Fruit fly (Drosophila melanogaster): ENCODE data around the gene cact.

Gene cact

DNA sequence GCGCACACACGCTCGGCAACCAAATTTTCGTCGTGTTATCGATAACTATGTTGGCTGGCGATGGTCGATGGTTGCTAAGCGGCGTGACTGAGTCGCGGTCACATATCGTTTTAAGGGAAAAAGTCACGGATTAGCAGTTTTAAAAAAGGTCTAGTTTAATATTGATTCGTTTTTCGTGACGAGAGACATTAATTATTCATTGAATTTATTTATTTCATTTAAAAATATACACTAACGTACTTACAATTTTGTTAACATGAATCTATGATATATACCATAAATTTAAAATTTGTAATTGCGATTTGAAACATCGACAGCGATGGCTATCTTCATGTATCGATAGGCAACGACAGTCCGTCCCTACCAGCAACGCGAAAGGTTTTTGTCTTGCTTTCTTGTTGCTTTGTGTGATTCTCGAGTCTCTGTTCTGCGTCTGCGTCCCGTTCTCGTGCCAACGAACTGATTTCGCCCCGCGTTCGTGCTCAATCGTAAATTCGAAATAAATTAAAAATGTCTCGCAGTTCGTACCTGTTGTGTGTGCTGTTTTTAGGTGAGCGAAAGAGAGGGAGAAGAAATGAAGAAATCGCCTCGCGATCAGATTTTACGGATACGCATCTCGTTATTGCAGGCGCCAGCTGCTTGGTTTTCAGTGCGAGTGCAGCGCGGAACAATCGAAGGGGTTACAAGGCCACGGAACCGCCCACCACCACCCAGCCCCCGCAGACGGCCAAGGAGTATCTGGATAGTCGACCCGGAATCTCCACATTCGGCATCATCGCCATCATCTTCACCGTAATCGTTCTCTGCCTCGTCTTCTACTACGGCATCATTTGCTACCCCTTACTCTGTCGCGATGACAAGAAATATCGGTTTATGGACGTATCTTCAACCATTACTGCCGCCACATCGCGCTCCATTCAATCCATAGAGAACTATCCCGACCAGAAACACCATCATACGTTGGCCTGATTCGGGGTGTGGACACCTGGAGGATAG, 26.9 kb upstream of the cact start, which contains the start of the genes Hyls1, chif and CG4455 (continued):
- TF ChIP-seq CG3726 (GFP tag; IDR thresholded peaks at IDR 0.05) (no peak), CG30020 (tag; optimal IDR thresholded peaks at IDR 0.05) (peak; percentile 79), CG12104 (GFP tag; optimal IDR thresholded peaks at IDR 0.05) (peak; percentile 38), Sox100B (GFP tag; optimal IDR thresholded peaks at IDR 0.05) (peak; percentile 50), CG30431 (GFP tag; optimal IDR thresholded peaks at IDR 0.05) (no peak), CG17361 (GFP tag; IDR thresholded peaks at IDR 0.05) (peak; percentile 59; the same call in 2 of the 3 replicates), her (GFP tag; optimal IDR thresholded peaks at IDR 0.05) (no peak), CG10565 (GFP tag; optimal IDR thresholded peaks at IDR 0.05) (no peak), CG7987 (GFP tag; optimal IDR thresholded peaks at IDR 0.05) (no peak), Dbx (GFP tag; IDR thresholded peaks at IDR 0.05) (no peak), pnt (GFP tag; optimal IDR thresholded peaks at IDR 0.05) (no peak), hth (optimal IDR thresholded peaks at IDR 0.05) (no peak), CG6765 (GFP tag; optimal IDR thresholded peaks at IDR 0.05) (no peak), CG8388 (GFP tag; optimal IDR thresholded peaks at IDR 0.05) (no peak), Drgx (GFP tag; IDR thresholded peaks at IDR 0.05) (no peak), jigr1 (GFP tag; IDR thresholded peaks at IDR 0.05) (no peak), CG11456 (GFP tag; IDR thresholded peaks at IDR 0.05) (no peak), Dp (GFP tag; optimal IDR thresholded peaks at IDR 0.05) (peak; percentile 40), Camta (GFP tag; optimal IDR thresholded peaks at IDR 0.05) (no peak), dan (GFP tag; IDR thresholded peaks at IDR 0.05) (no peak), CG42726 (GFP tag; IDR thresholded peaks at IDR 0.05; ENCODE audit: partially characterized antibody) (peak; percentile 72), CG6272 (GFP tag; IDR thresholded peaks at IDR 0.05) (no peak), pita (GFP tag; optimal IDR thresholded peaks at IDR 0.05) (no peak), tna (GFP tag; IDR thresholded peaks at IDR 0.05; ENCODE audit: partially characterized antibody) (peak; percentile 61; the same call in 1 of the 2 replicates), Xrp1 (GFP tag; IDR thresholded peaks at IDR 0.05) (no peak; the same call in 1 of the 2 replicates), Lhr (GFP tag; optimal IDR thresholded peaks at IDR 0.05) (peak; percentile 47), Ravus (GFP tag; IDR thresholded peaks at IDR 0.05) (no peak), CG18619 (GFP tag; optimal IDR thresholded peaks at IDR 0.05) (peak; percentile 19), gce (GFP tag; IDR thresholded peaks at IDR 0.05) (no peak), CG11560 (tag; IDR thresholded peaks at IDR 0.05) (no peak), CG16813 (GFP tag; IDR thresholded peaks at IDR 0.05; ENCODE audit: partially characterized antibody) (peak; percentile 94), CG2889 (GFP tag; IDR thresholded peaks at IDR 0.05) (no peak), CG15011 (GFP tag; optimal IDR thresholded peaks at IDR 0.05) (peak; percentile 12), CG8765 (GFP tag; IDR thresholded peaks at IDR 0.05) (no peak), CG17612 (GFP tag; IDR thresholded peaks at IDR 0.05) (no peak), CHES-1-like (GFP tag; optimal IDR thresholded peaks at IDR 0.05) (no peak), HmgD (GFP tag; optimal IDR thresholded peaks at IDR 0.05) (no peak), CG4617 (GFP tag; optimal IDR thresholded peaks at IDR 0.05; ENCODE audit: borderline replicate concordance) (peak; percentile 24), disco-r (GFP tag; optimal IDR thresholded peaks at IDR 0.05) (no peak), Doc3 (GFP tag; IDR thresholded peaks at IDR 0.05; ENCODE audit: partially characterized antibody) (peak; percentile 87), ftz-f1 (GFP tag; optimal IDR thresholded peaks at IDR 0.05) (no peak), CG6813 (GFP tag; optimal IDR thresholded peaks at IDR 0.05) (no peak), crc (GFP tag; optimal IDR thresholded peaks at IDR 0.05) (no peak), CG6175 (GFP tag; IDR thresholded peaks at IDR 0.05) (0 out of 3 replicates have a peak, but pooled peaks have one; percentile 7), CG12942 (GFP tag; optimal IDR thresholded peaks at IDR 0.05) (peak; percentile 2), bsh (GFP tag; optimal IDR thresholded peaks at IDR 0.05) (no peak), CG7928 (GFP tag; optimal IDR thresholded peaks at IDR 0.05) (peak; percentile 57), en (GFP tag; optimal IDR thresholded peaks at IDR 0.05) (no peak), shn (GFP tag; optimal IDR thresholded peaks at IDR 0.05) (no peak)

Measured in whole organism, embryonic.